Fruit fly (Drosophila melanogaster): Measurements from ENCODE around the gene Pak3.

dm6 chr3R:16498859-16499258, 45.2 kb upstream of the Pak3 start, which contains the start of gene Gr89a:
- TF ChIP-seq psq (optimal IDR thresholded peaks at IDR 0.05) (no peak), h (optimal IDR thresholded peaks at IDR 0.05) (no peak), ttk (optimal IDR thresholded peaks at IDR 0.05) (no peak)

Data from Kc167 (cell line).